Fruit fly (Drosophila melanogaster): ENCODE data around the gene LManV.

DNA sequence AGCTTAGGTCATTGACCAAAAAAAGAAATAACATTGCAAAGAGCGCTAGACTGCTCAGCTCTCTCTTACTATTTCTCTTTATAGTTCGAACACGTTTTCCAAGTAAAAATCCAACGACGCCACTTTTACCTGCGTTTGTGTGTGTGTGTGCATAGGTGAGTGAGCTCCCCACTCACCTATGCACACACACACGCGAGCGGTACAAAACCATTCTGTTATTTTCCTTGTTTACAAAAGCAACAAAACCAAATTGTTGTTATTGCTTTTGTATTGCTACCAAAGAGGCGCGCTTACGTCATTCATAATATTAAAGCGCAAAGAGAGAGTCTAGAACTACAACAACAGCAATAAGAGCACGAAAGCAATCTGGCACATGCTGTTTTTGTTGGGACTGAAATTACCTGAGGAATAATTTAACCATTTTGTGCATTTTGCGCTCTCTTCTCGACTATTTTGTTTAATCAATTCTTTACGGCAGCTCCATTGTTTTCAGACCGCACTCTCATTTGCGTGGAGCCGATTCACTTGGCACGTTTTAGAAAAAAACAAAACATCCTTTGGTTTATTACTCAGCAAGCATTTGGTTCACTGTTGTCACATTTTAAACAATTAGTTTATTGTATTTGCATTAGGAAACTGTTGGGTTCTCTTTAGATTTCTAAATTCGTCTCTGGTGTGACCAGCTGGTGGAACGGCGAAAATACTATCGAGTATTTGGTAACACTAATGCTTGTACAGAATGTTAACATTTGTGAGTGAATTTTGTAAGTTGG is 35.9 kb downstream of the LManV start, which contains the start of gene raw:
- TF ChIP-seq usp (GFP tag; optimal IDR thresholded peaks at IDR 0.05) = no peak
- TF ChIP-seq fru (GFP tag; optimal IDR thresholded peaks at IDR 0.05) = no peak
- TF ChIP-seq Mio (GFP tag; optimal IDR thresholded peaks at IDR 0.05) = no peak
- TF ChIP-seq Myc (optimal IDR thresholded peaks at IDR 0.05) = no peak
- no peak for TF ChIP-seq HLH106 (tag; optimal IDR thresholded peaks at IDR 0.05)
- no peak for TF ChIP-seq tai (GFP tag; optimal IDR thresholded peaks at IDR 0.05)
- TF ChIP-seq Hnf4 (GFP tag; optimal IDR thresholded peaks at IDR 0.05) = no peak
- TF ChIP-seq CG32264 (GFP tag; optimal IDR thresholded peaks at IDR 0.05) = no peak

Data from whole organism, wandering third instar larva.